Worm (Caenorhabditis elegans) whole organism, L3 larva: ENCODE results near the gene C04E6.5.

Experiments
- R02D3.7 ChIP-seq: fragments of 150-350 bp; optimal IDR thresholded peaks from 2 replicates; lab custom pipeline; 2014; ENCODE audit warnings: missing biosample characterization, missing genetic modification characterization
- ZK546.5 ChIP-seq: sonication (generic microtip); optimal IDR thresholded peaks from 2 replicates; lab custom pipeline; 2017; ENCODE audit warnings: missing biosample characterization, missing genetic modification characterization
- aly-2 ChIP-seq: fragments of 150-350 bp; optimal IDR thresholded peaks from 2 replicates; lab custom pipeline; 2014; ENCODE audit warnings: missing biosample characterization, missing genetic modification characterization
- ama-1 ChIP-seq: fragments of 150-350 bp; optimal IDR thresholded peaks from 2 replicates; lab custom pipeline; 2018
- ceh-28 ChIP-seq: fragments of 150-350 bp; optimal IDR thresholded peaks from 2 replicates; lab custom pipeline; 2014; ENCODE audit warnings: missing biosample characterization, missing genetic modification reagents, missing genetic modification characterization
- ceh-82 ChIP-seq: fragments of 150-350 bp; optimal IDR thresholded peaks from 2 replicates; lab custom pipeline; 2014; ENCODE audit warnings: missing biosample characterization, missing genetic modification characterization
- elt-1 ChIP-seq: fragments of 150-350 bp; optimal IDR thresholded peaks from 2 replicates; lab custom pipeline; 2014; ENCODE audit warnings: missing biosample characterization, missing genetic modification characterization
- elt-2 ChIP-seq: sonication (generic microtip); optimal IDR thresholded peaks from 2 replicates; lab custom pipeline; 2016; ENCODE audit warnings: missing genetic modification reagents, mild to moderate bottlenecking, missing genetic modification characterization, missing compliant biosample characterization
- elt-3 ChIP-seq, 3 experiments: fragments of 150-350 bp in 1 of 3; sonication (generic microtip) in 2 of 3; optimal IDR thresholded peaks; 2 replicates in 2 of 3; 4 replicates in 1 of 3; lab custom pipeline; 2014 to 2017; ENCODE audit warnings: missing biosample characterization in 3 of 3, missing genetic modification characterization in 3 of 3
- fkh-10 ChIP-seq: sonication (generic microtip); optimal IDR thresholded peaks from 2 replicates; lab custom pipeline; 2017; ENCODE audit warnings: missing biosample characterization, missing genetic modification reagents, missing genetic modification characterization
- fkh-2 ChIP-seq: fragments of 150-350 bp; optimal IDR thresholded peaks from 2 replicates; lab custom pipeline; 2014; ENCODE audit warnings: missing biosample characterization, missing genetic modification reagents, missing genetic modification characterization
- fos-1 ChIP-seq: fragments of 150-350 bp; optimal IDR thresholded peaks from 2 replicates; lab custom pipeline; 2014; ENCODE audit warnings: missing biosample characterization, missing genetic modification characterization
- hmg-11 ChIP-seq: sonication (generic microtip); optimal IDR thresholded peaks from 2 replicates; lab custom pipeline; 2016; ENCODE audit warnings: missing genetic modification characterization, missing compliant biosample characterization
- jun-1 ChIP-seq: fragments of 150-350 bp; optimal IDR thresholded peaks from 2 replicates; lab custom pipeline; 2014; ENCODE audit warnings: missing biosample characterization, missing genetic modification reagents, missing genetic modification characterization
- lin-15B ChIP-seq: fragments of 150-350 bp; optimal IDR thresholded peaks from 2 replicates; lab custom pipeline; 2014; ENCODE audit warnings: missing biosample characterization, missing genetic modification characterization
- lin-39 ChIP-seq: fragments of 150-350 bp; optimal IDR thresholded peaks from 2 replicates; lab custom pipeline; 2018; ENCODE audit warnings: missing biosample characterization, missing genetic modification reagents, missing genetic modification characterization
- lsy-12 ChIP-seq: sonication (generic microtip); optimal IDR thresholded peaks from 2 replicates; lab custom pipeline; 2016; ENCODE audit warnings: mild to moderate bottlenecking, missing genetic modification characterization, missing compliant biosample characterization
- mdl-1 ChIP-seq: fragments of 150-350 bp; optimal IDR thresholded peaks from 2 replicates; lab custom pipeline; 2014; ENCODE audit warnings: missing biosample characterization, missing genetic modification characterization
- mml-1 ChIP-seq: fragments of 150-350 bp; sonication (generic microtip); optimal IDR thresholded peaks from 3 replicates; lab custom pipeline; 2014; ENCODE audit warnings: missing biosample characterization, missing genetic modification characterization
- nfya-1 ChIP-seq: sonication (generic microtip); optimal IDR thresholded peaks from 2 replicates; lab custom pipeline; 2017; ENCODE audit warnings: missing genetic modification characterization, mild to moderate bottlenecking, missing compliant biosample characterization, antibody characterized with exemption, moderate library complexity; ENCODE audit not compliant: insufficient read depth
- nhr-11 ChIP-seq: fragments of 150-350 bp; optimal IDR thresholded peaks from 2 replicates; lab custom pipeline; 2014; ENCODE audit warnings: missing biosample characterization, missing genetic modification characterization
- nhr-12 ChIP-seq: fragments of 150-350 bp; optimal IDR thresholded peaks from 2 replicates; lab custom pipeline; 2014; ENCODE audit warnings: missing biosample characterization, missing genetic modification characterization
- nhr-23 ChIP-seq: fragments of 150-350 bp; optimal IDR thresholded peaks from 2 replicates; lab custom pipeline; 2014; ENCODE audit warnings: missing biosample characterization, missing genetic modification reagents, missing genetic modification characterization
- nhr-237 ChIP-seq: fragments of 150-350 bp; optimal IDR thresholded peaks from 2 replicates; lab custom pipeline; 2014; ENCODE audit warnings: missing biosample characterization, missing genetic modification characterization
- nhr-43 ChIP-seq: sonication (generic microtip); optimal IDR thresholded peaks from 2 replicates; lab custom pipeline; 2016; ENCODE audit warnings: mild to moderate bottlenecking, missing genetic modification characterization, missing compliant biosample characterization; ENCODE audit not compliant: poor library complexity, severe bottlenecking
- nhr-76 ChIP-seq: fragments of 150-350 bp; sonication (generic microtip); optimal IDR thresholded peaks from 5 replicates; lab custom pipeline; 2014; ENCODE audit warnings: missing biosample characterization, missing genetic modification characterization
- nhr-77 ChIP-seq: fragments of 150-350 bp; optimal IDR thresholded peaks from 2 replicates; lab custom pipeline; 2014; ENCODE audit warnings: missing biosample characterization, missing genetic modification characterization
- pha-4 ChIP-seq: fragments of 150-350 bp; optimal IDR thresholded peaks from 2 replicates; lab custom pipeline; 2014; ENCODE audit warnings: missing biosample characterization, missing genetic modification reagents, missing genetic modification characterization
- pqm-1 ChIP-seq: fragments of 150-350 bp; optimal IDR thresholded peaks from 2 replicates; lab custom pipeline; 2017; ENCODE audit warnings: missing biosample characterization, missing genetic modification characterization, inconsistent platforms
- sea-2 ChIP-seq: fragments of 150-350 bp; sonication (generic microtip); optimal IDR thresholded peaks from 4 replicates; lab custom pipeline; 2014; ENCODE audit warnings: missing biosample characterization, missing genetic modification reagents, missing genetic modification characterization
- skn-1 ChIP-seq: fragments of 150-350 bp; optimal IDR thresholded peaks from 2 replicates; lab custom pipeline; 2014; ENCODE audit warnings: missing biosample characterization, missing genetic modification characterization
- tbx-2 ChIP-seq: sonication (generic microtip); optimal IDR thresholded peaks from 2 replicates; lab custom pipeline; 2016; ENCODE audit warnings: mild to moderate bottlenecking, missing genetic modification characterization, missing compliant biosample characterization
- unc-39 ChIP-seq: sonication (generic microtip); optimal IDR thresholded peaks from 4 replicates; lab custom pipeline; 2017; ENCODE audit warnings: missing biosample characterization, missing genetic modification characterization
- unc-62 ChIP-seq: fragments of 150-350 bp; sonication (generic microtip); optimal IDR thresholded peaks from 4 replicates; lab custom pipeline; 2014; ENCODE audit warnings: missing biosample characterization, missing genetic modification reagents, missing genetic modification characterization
- ztf-4 ChIP-seq: fragments of 150-350 bp; optimal IDR thresholded peaks from 2 replicates; lab custom pipeline; 2014; ENCODE audit warnings: missing biosample characterization, missing genetic modification characterization

C04E6.5 gene

DNA sequence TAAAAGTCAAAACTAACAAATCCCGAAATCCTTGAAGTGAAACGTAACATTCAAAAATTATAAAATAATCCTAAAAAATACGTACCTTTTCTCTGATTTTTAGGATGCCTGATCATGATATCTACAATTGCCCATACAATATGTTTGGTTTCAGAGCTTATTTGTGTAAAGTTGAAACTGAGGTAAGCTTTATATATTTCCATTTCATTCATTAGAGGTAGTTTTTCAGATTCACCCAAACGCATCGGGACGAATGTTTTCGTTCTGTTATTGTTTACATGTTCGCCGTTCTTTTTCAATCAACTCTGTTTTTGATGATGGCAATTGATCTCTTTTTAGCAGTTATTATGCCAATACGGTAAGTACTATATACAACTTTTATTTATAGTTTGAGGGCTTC, 26.1 kb downstream of the C04E6.5 start:
- TF ChIP-seq sea-2 (GFP tag; lab: Kevin White, UChicago) (no peak), fkh-2 (no peak), unc-39 (no peak), tbx-2 (tag; lab: Kevin White, UChicago) (no peak), lin-39 (tag; lab: Kevin White, UChicago) (no peak), nhr-43 (tag; lab: Kevin White, UChicago) (no peak), aly-2 (no peak), skn-1 (tag; lab: Kevin White, UChicago) (no peak), elt-1 (tag; lab: Kevin White, UChicago) (no peak)

DNA sequence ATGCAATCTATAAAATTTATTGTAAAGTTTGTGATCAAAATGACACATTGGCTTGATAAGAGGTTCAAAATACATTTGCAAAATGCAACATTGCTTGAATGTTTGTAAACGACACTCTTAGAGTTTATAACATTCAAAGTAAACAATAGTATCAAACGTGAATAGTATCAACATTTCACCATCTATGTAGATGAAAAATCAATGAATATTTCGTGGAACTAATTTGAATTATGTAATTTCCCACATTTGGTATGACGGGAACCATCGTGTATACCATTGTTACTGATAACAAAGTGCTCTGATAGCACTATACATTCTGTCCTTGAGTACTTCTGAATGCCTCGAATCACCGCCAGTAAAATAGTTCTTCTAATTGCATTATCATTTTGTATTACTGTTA, 28.7 kb downstream of the C04E6.5 start, which contains the start of gene galt-1:
TSS of gene galt-1 (plus strand) at position 318 of the 400 bp plus-strand sequence.
- peak; percentile 34 for TF ChIP-seq pqm-1 (tag; lab: Kevin White, UChicago)
- TF ChIP-seq elt-2, result peak; percentile 77
- TF ChIP-seq pha-4 (tag; lab: Kevin White, UChicago), result peak; percentile 15
- no peak for TF ChIP-seq elt-3 (tag; optimal IDR thresholded peaks at IDR 0.05; lab: Kevin White, UChicago)
- no peak for TF ChIP-seq unc-62

DNA sequence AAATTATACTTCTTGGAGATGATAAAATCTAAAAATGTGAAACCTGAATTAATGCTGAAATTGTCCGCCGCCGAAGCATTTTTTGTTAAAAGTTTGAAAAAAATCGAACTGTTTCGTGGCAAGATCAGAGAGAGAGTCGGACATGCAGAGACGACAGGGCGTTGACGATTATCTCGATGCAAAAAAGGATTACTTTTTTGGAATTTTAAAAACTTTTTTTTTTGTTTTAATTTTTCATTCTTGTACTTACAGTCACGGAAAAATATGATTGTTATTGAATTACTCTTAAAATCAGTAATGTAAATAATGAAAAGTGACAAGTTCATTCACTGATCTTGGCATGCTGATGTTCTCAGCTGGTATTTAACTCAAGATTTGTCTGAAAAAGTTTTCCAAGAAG, 34.8 kb downstream of the C04E6.5 start, which contains the start of the genes M03F8.5 and M03F8.7:
TSS of gene M03F8.5 (minus strand) at position 101 of the 400 bp plus-strand sequence.
TSS of gene M03F8.7 (plus strand) at position 249 of the 400 bp plus-strand sequence.
- no peak for TF ChIP-seq ZK546.5 (tag; lab: Kevin White, UChicago)
- no peak for TF ChIP-seq unc-62
- TF ChIP-seq lin-15B, result no peak
- TF ChIP-seq R02D3.7 (tag; lab: Kevin White, UChicago), result no peak
- no peak for TF ChIP-seq jun-1 (tag; lab: Kevin White, UChicago)
- no peak for TF ChIP-seq aly-2
- no peak for TF ChIP-seq nhr-237 (tag; lab: Kevin White, UChicago)
- no peak for TF ChIP-seq fos-1 (tag; lab: Kevin White, UChicago)
- no peak for TF ChIP-seq unc-39
- TF ChIP-seq mml-1 (tag; lab: Kevin White, UChicago), result no peak
- no peak for TF ChIP-seq nhr-23
- TF ChIP-seq nhr-12 (tag; lab: Kevin White, UChicago), result no peak
- TF ChIP-seq nhr-77 (tag; lab: Kevin White, UChicago), result no peak
- no peak for TF ChIP-seq nhr-43 (tag; lab: Kevin White, UChicago)
- no peak for TF ChIP-seq hmg-11 (tag; lab: Kevin White, UChicago)
- TF ChIP-seq skn-1 (tag; lab: Kevin White, UChicago), result no peak
- TF ChIP-seq lsy-12 (tag; lab: Kevin White, UChicago), result no peak
- TF ChIP-seq elt-2, result no peak
- TF ChIP-seq, all 47 proteins: peak for 0

DNA sequence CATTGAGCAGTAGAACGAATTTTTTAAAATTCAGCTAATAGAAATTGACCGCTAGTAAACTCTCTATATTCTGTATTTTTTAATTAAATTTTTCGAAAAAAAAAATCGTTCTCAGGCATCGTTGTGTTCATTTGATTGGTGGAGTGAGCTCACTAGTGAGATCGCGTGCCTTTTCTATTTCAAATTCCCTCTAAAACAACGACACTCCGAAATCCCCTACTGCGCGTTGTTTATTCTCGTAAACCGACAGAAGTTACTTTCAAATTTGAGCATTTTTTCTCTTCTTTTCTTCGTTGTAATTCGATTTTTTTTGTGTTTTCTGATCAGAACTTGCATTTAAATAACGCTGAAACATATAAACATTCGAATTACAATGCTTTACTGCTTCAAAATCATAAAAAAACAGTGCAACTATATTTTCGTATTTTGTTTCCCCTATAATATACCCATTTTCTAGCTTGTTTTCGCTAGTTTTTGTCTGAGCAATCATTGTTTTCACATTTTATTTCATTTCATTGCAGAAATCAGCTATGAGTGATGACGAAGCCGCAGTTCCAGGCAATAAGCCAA, 37.7 kb downstream of the C04E6.5 start, which contains the start of gene syf-3:
TSS of gene syf-3 (plus strand) at position 520 of the 570 bp plus-strand sequence.
- TF ChIP-seq pha-4 (tag; lab: Kevin White, UChicago), result peak; percentile 63
- peak; percentile 69 for TF ChIP-seq hmg-11 (tag; lab: Kevin White, UChicago)
- no peak for TF ChIP-seq nhr-77 (tag; lab: Kevin White, UChicago)
- TF ChIP-seq jun-1 (tag; lab: Kevin White, UChicago), result peak; percentile 7
- peak; percentile 52 for TF ChIP-seq nfya-1 (tag; lab: Kevin White, UChicago)
- no peak for TF ChIP-seq nhr-12 (tag; lab: Kevin White, UChicago)
- TF ChIP-seq R02D3.7 (tag; lab: Kevin White, UChicago), result peak; percentile 83
- TF ChIP-seq lin-15B, result peak; percentile 41
- no peak for TF ChIP-seq ceh-82
- TF ChIP-seq ZK546.5 (tag; lab: Kevin White, UChicago), result no peak
- no peak for TF ChIP-seq tbx-2 (tag; lab: Kevin White, UChicago)
- no peak for TF ChIP-seq elt-3 (tag; optimal IDR thresholded peaks at IDR 0.05; lab: Kevin White, UChicago)

DNA sequence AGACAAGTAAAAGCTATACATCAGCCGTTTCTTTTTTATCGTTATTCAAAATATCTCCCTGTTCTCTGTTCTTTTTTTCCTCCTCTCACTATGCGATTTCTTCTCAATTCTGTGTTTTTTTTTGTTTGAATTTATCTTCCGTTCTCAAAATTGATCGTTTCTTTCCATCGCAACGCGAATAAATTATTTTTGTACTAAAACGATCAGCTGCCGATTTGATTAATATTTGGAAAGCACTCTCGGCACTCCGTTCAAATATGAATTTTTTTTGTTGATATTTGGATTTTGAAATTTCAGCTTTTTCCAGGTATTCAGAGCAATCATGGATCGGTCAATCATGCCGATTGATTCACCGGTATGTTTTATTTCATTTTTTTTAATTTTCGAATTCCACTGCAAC, 41.2 kb downstream of the C04E6.5 start, which contains the start of gene pst-1:
TSS of gene pst-1 (plus strand) at position 301 of the 400 bp plus-strand sequence.
- TF ChIP-seq mdl-1 (tag; lab: Kevin White, UChicago), result no peak
- no peak for TF ChIP-seq ama-1 (lab: Kevin White, UChicago)
- TF ChIP-seq unc-62, result no peak
- no peak for TF ChIP-seq ztf-4 (tag; lab: Kevin White, UChicago)
- TF ChIP-seq skn-1 (tag; lab: Kevin White, UChicago), result no peak
- no peak for TF ChIP-seq lin-39 (tag; lab: Kevin White, UChicago)
- no peak for TF ChIP-seq elt-2
- no peak for TF ChIP-seq ceh-28 (tag; lab: Kevin White, UChicago)
- no peak for TF ChIP-seq sea-2 (GFP tag; lab: Kevin White, UChicago)
- no peak for TF ChIP-seq nhr-11
- no peak for TF ChIP-seq nhr-76 (tag; lab: Kevin White, UChicago)
- no peak for TF ChIP-seq fkh-10 (GFP tag; lab: Kevin White, UChicago)
- TF ChIP-seq, all 47 proteins: peak for 0
